Worm (Caenorhabditis elegans): ENCODE results near the gene suca-1.

DNA sequence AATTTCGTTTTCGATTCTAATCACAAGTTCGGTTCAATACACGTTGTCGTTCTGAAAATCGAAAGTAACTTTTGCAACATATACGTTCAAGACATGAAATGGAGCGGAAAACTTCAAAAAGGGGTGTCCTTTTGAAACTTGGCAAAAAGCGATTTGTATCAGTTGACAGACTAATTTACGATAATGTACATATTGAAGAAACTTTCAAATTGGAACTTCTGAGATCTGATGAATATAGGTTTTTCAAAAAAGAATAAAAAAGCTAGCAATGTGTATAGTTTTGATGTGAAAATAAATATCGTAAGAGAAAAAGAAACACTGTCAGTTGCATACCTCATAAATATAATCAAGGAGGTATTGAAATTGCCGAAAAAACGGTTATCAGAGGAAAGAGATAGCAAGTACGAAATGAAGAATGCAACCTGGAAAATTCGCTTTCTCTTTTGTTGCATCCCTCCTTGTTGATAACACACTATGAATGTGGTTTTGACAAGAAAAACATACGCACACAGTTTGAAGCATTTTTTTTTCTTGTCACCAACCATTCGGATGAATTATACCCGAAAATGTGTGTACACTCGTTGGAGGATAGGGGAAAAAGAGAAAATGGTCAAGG, 29.1 kb upstream of the suca-1 start, which contains the start of gene dgn-1:
- TF ChIP-seq madf-10 (tag; optimal IDR thresholded peaks at IDR 0.05): no peak
- no peak for TF ChIP-seq sea-2 (GFP tag; IDR thresholded peaks at IDR 0.05)
- no peak for TF ChIP-seq unc-62 (GFP tag; optimal IDR thresholded peaks at IDR 0.05)
- TF ChIP-seq F49E8.2 (tag; optimal IDR thresholded peaks at IDR 0.05; ENCODE audit: insufficient read depth): no peak
- TF ChIP-seq F57A8.1 (GFP tag; optimal IDR thresholded peaks at IDR 0.05): no peak
- TF ChIP-seq F23B12.7 (tag; optimal IDR thresholded peaks at IDR 0.05; ENCODE audit: insufficient read depth): no peak

Data from whole organism, young adult.